Worm (Caenorhabditis elegans): ENCODE measurements around the gene D1046.18.
A peak's percentile ranks its signal among the peaks of the same experiment; 100 is the strongest.

Gene D1046.18

ce11 chrIV:8927093-8927492 is 2.9 kb upstream of the D1046.18 start:
- peak; percentile 94 for TF ChIP-seq hlh-30 (tag; optimal IDR thresholded peaks at IDR 0.05; ENCODE audit: insufficient read depth)
- TF ChIP-seq ceh-6 (GFP tag; optimal IDR thresholded peaks at IDR 0.05): peak; percentile 97
- peak; percentile 87; the same call in 1 of the 2 replicates for TF ChIP-seq sox-2 (GFP tag; IDR thresholded peaks at IDR 0.05)
- peak; percentile 88 for TF ChIP-seq unc-3 (GFP tag; conservative IDR thresholded peaks at IDR 0.05)
- TF ChIP-seq unc-3 (tag; optimal IDR thresholded peaks at IDR 0.05): peak; percentile 91
- TF ChIP-seq C08G9.2 (tag; optimal IDR thresholded peaks at IDR 0.05): peak; percentile 92
- TF ChIP-seq nhr-232 (tag; optimal IDR thresholded peaks at IDR 0.05): peak; percentile 94
- TF ChIP-seq pha-4 (tag; optimal IDR thresholded peaks at IDR 0.05): no peak
- TF ChIP-seq F13H6.1 (tag; optimal IDR thresholded peaks at IDR 0.05): peak; percentile 95
- TF ChIP-seq ahr-1 (tag; optimal IDR thresholded peaks at IDR 0.05): peak; percentile 95
- TF ChIP-seq unc-42 (tag; optimal IDR thresholded peaks at IDR 0.05): peak; percentile 33
- TF ChIP-seq nhr-11 (tag; optimal IDR thresholded peaks at IDR 0.05): no peak
- no peak for TF ChIP-seq pax-1 (tag; optimal IDR thresholded peaks at IDR 0.05)
- TF ChIP-seq zip-5 (tag; optimal IDR thresholded peaks at IDR 0.05): peak; percentile 45
- peak; percentile 97 for TF ChIP-seq T23F11.4 (GFP tag; optimal IDR thresholded peaks at IDR 0.05)
- peak; percentile 94 for TF ChIP-seq ceh-34 (tag; optimal IDR thresholded peaks at IDR 0.05)
- TF ChIP-seq K09A11.1 (tag; optimal IDR thresholded peaks at IDR 0.05; ENCODE audit: insufficient read depth): peak; percentile 81
- TF ChIP-seq unc-86 (tag; optimal IDR thresholded peaks at IDR 0.05): peak; percentile 97
- peak; percentile 96 for TF ChIP-seq gmeb-2 (tag; optimal IDR thresholded peaks at IDR 0.05)
- peak; percentile 78 for TF ChIP-seq ets-4 (tag; optimal IDR thresholded peaks at IDR 0.05)
- TF ChIP-seq hlh-13 (GFP tag; optimal IDR thresholded peaks at IDR 0.05): peak; percentile 96
- TF ChIP-seq K02D7.2 (tag; optimal IDR thresholded peaks at IDR 0.05): peak; percentile 94
- TF ChIP-seq eyg-1 (tag; optimal IDR thresholded peaks at IDR 0.05): peak; percentile 90
- peak; percentile 80 for TF ChIP-seq lim-6 (tag; optimal IDR thresholded peaks at IDR 0.05)
- peak; percentile 89 for TF ChIP-seq ref-2 (tag; optimal IDR thresholded peaks at IDR 0.05)
- TF ChIP-seq ama-1 (optimal IDR thresholded peaks at IDR 0.05): no peak
- TF ChIP-seq ceh-14 (tag; optimal IDR thresholded peaks at IDR 0.05): peak; percentile 93
- TF ChIP-seq syd-9 (tag; optimal IDR thresholded peaks at IDR 0.05): peak; percentile 91
- peak; percentile 90 for TF ChIP-seq madf-2 (tag; optimal IDR thresholded peaks at IDR 0.05)
- peak; percentile 96 for TF ChIP-seq dmd-4 (tag; optimal IDR thresholded peaks at IDR 0.05; ENCODE audit: borderline replicate concordance)
- peak; percentile 87 for TF ChIP-seq fax-1 (tag; optimal IDR thresholded peaks at IDR 0.05)
- peak; percentile 96 for TF ChIP-seq C38D4.7 (GFP tag; optimal IDR thresholded peaks at IDR 0.05)
- peak; percentile 99 for TF ChIP-seq hlh-6 (tag; optimal IDR thresholded peaks at IDR 0.05)
- TF ChIP-seq nfya-1 (tag; optimal IDR thresholded peaks at IDR 0.05): peak; percentile 66
- peak; percentile 86 for TF ChIP-seq rnt-1 (tag; optimal IDR thresholded peaks at IDR 0.05)
- TF ChIP-seq ceh-19 (GFP tag; optimal IDR thresholded peaks at IDR 0.05): peak; percentile 96
- TF ChIP-seq ceh-9 (tag; optimal IDR thresholded peaks at IDR 0.05): peak; percentile 71
- TF ChIP-seq hlh-8 (tag; optimal IDR thresholded peaks at IDR 0.05): peak; percentile 73
- peak; percentile 89 for TF ChIP-seq ceh-31 (tag; optimal IDR thresholded peaks at IDR 0.05)
- TF ChIP-seq pros-1 (tag; optimal IDR thresholded peaks at IDR 0.05): peak; percentile 29
- peak; percentile 96 for TF ChIP-seq ceh-45 (GFP tag; IDR thresholded peaks at IDR 0.05)
- peak; percentile 93 for TF ChIP-seq pqm-1 (tag; optimal IDR thresholded peaks at IDR 0.05)
- TF ChIP-seq sdc-2 (tag; optimal IDR thresholded peaks at IDR 0.05): peak; percentile 90
- TF ChIP-seq ceh-2 (tag; optimal IDR thresholded peaks at IDR 0.05): peak; percentile 95
- peak; percentile 62 for TF ChIP-seq odd-2 (tag; optimal IDR thresholded peaks at IDR 0.05)
- peak; percentile 94 for TF ChIP-seq ceh-48 (tag; optimal IDR thresholded peaks at IDR 0.05)
- TF ChIP-seq dve-1 (tag; optimal IDR thresholded peaks at IDR 0.05): peak; percentile 74
- peak; percentile 94 for TF ChIP-seq ttx-3 (tag; optimal IDR thresholded peaks at IDR 0.05)
- no peak for TF ChIP-seq ceh-22 (tag; optimal IDR thresholded peaks at IDR 0.05)
- peak; percentile 77 for TF ChIP-seq ceh-30 (tag; optimal IDR thresholded peaks at IDR 0.05)
- TF ChIP-seq npax-4 (tag; optimal IDR thresholded peaks at IDR 0.05): peak; percentile 78
- peak; percentile 92 for TF ChIP-seq ceh-18 (tag; optimal IDR thresholded peaks at IDR 0.05)
- peak; percentile 91 for TF ChIP-seq ceh-24 (tag; optimal IDR thresholded peaks at IDR 0.05)
- no peak for TF ChIP-seq elt-4 (tag; optimal IDR thresholded peaks at IDR 0.05)
